Worm (Caenorhabditis elegans): ENCODE measurements around the gene T02H6.9.
A peak's percentile ranks its signal among the peaks of the same experiment; 100 is the strongest.
"Not testable (repeated sequence)": the region's sequence is repeated elsewhere in the genome, so short reads cannot be mapped to it uniquely, and the experiment has no call there.

DNA sequence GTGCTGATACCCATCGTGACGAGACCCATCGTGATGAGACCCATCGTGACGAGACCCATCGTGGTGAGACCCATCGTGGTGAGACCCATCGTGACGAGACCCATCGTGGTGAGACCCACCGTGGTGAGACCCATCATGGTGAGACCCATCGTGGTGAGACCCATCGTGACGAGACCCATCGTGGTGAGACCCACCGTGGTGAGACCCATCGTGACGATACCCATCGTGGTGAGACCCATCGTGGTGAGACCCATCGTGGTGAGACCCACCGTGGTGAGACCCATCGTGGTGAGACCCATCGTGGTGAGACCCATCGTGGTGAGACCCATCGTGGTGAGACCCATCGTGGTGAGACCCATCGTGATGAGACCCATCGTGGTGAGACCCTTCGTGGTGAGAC, 19.8 kb downstream of the T02H6.9 start:
- not testable (repeated sequence) for TF ChIP-seq ama-1 (optimal IDR thresholded peaks at IDR 0.05); ceh-13 (GFP tag; optimal IDR thresholded peaks at IDR 0.05); F13C5.2 (tag; optimal IDR thresholded peaks at IDR 0.05); hmg-4 (GFP tag; optimal IDR thresholded peaks at IDR 0.05); B0310.2 (tag; optimal IDR thresholded peaks at IDR 0.05); ets-7 (tag; optimal IDR thresholded peaks at IDR 0.05); aly-1 (tag; optimal IDR thresholded peaks at IDR 0.05); pes-1 (GFP tag; IDR thresholded peaks at IDR 0.05)
- TF ChIP-seq scrt-1 (GFP tag; IDR thresholded peaks at IDR 0.05) (peak; percentile 53; the same call in 1 of the 2 replicates), tbx-11 (GFP tag; IDR thresholded peaks at IDR 0.05) (peak; percentile 56; the same call in 1 of the 2 replicates)

Data from whole organism, early embryonic.